Worm (Caenorhabditis elegans): ENCODE results near the gene elof-1.
A peak's percentile ranks its signal among the peaks of the same experiment; 100 is the strongest.

Gene elof-1

ce11 chrII:14350768-14351167 lies 1.2 kb downstream of the elof-1 start (continued):
- peak; percentile 6 for TF ChIP-seq unc-130 (GFP tag; optimal IDR thresholded peaks at IDR 0.05)
- 0 out of 2 replicates have a peak, but pooled peaks have one; percentile 49 for TF ChIP-seq ctbp-1 (GFP tag; IDR thresholded peaks at IDR 0.05)
- TF ChIP-seq F26F4.8 (GFP tag; conservative IDR thresholded peaks at IDR 0.05): no peak
- TF ChIP-seq D1046.2 (GFP tag; IDR thresholded peaks at IDR 0.05): no peak
- no peak for TF ChIP-seq lin-15B (tag; optimal IDR thresholded peaks at IDR 0.05)
- peak in 1 of 2 experiments; percentile 78 for TF ChIP-seq unc-62 (GFP tag; optimal IDR thresholded peaks at IDR 0.05 in 1 of 2)
- no peak for TF ChIP-seq unc-62 (tag; optimal IDR thresholded peaks at IDR 0.05)
- no peak for TF ChIP-seq nhr-77 (tag; optimal IDR thresholded peaks at IDR 0.05)
- peak; percentile 19 for TF ChIP-seq ama-1 (optimal IDR thresholded peaks at IDR 0.05)
- peak; percentile 13 for TF ChIP-seq mep-1 (tag; optimal IDR thresholded peaks at IDR 0.05)
- no peak for TF ChIP-seq hlh-11 (tag; optimal IDR thresholded peaks at IDR 0.05)
- peak; percentile 60; the same call in 1 of the 2 replicates for TF ChIP-seq egl-43 (GFP tag; IDR thresholded peaks at IDR 0.05)
- no peak for TF ChIP-seq ces-1 (GFP tag; optimal IDR thresholded peaks at IDR 0.05)
- peak; percentile 40; the same call in 1 of the 2 replicates for TF ChIP-seq Y48G9A.11 (GFP tag; IDR thresholded peaks at IDR 0.05)
- TF ChIP-seq lin-29 (GFP tag; IDR thresholded peaks at IDR 0.05): no peak
- peak; percentile 27 for TF ChIP-seq aha-1 (tag)
- TF ChIP-seq F37D6.2 (tag; optimal IDR thresholded peaks at IDR 0.05): no peak
- peak; percentile 1 for TF ChIP-seq nhr-102 (tag; optimal IDR thresholded peaks at IDR 0.05)
- TF ChIP-seq nhr-41 (GFP tag; IDR thresholded peaks at IDR 0.05): 0 out of 2 replicates have a peak, but pooled peaks have one; percentile 34
- peak; percentile 42; the same call in 1 of the 2 replicates for TF ChIP-seq pha-4 (GFP tag; IDR thresholded peaks at IDR 0.05)
- TF ChIP-seq pha-4 (tag; optimal IDR thresholded peaks at IDR 0.05): no peak
- no peak for TF ChIP-seq Y75B8A.6 (GFP tag; IDR thresholded peaks at IDR 0.05)
- TF ChIP-seq ceh-82 (tag; optimal IDR thresholded peaks at IDR 0.05): no peak
- TF ChIP-seq mes-2 (tag; optimal IDR thresholded peaks at IDR 0.05; ENCODE audit: poor library complexity, severe bottlenecking): no peak
- TF ChIP-seq lin-38 (GFP tag; IDR thresholded peaks at IDR 0.05): peak; percentile 63

ce11 chrII:14351352-14351751 lies 1.8 kb downstream of the elof-1 start:
- TF ChIP-seq aha-1 (tag) (peak; percentile 94), dmd-8 (GFP tag; IDR thresholded peaks at IDR 0.05) (0 out of 2 replicates have a peak, but pooled peaks have one; percentile 7), set-16 (GFP tag; IDR thresholded peaks at IDR 0.05) (peak; percentile 36; the same call in 1 of the 2 replicates), mdt-29 (GFP tag; IDR thresholded peaks at IDR 0.05) (no peak)

ce11 chrII:14357936-14358416 lies 8.4 kb downstream of the elof-1 start, which contains the start of the genes agl-1 and pfs-2:
agl-1 (minus strand) TSS chrII:14358113.
pfs-2 (plus strand) TSS chrII:14358366.
- TF ChIP-seq daf-19 (GFP tag; conservative IDR thresholded peaks at IDR 0.05) (no peak), nhr-28 (tag; optimal IDR thresholded peaks at IDR 0.05) (peak; percentile 44), saeg-2 (GFP tag; IDR thresholded peaks at IDR 0.05) (no peak), hmg-1.1 (GFP tag; IDR thresholded peaks at IDR 0.05) (no peak), sdz-12 (GFP tag; optimal IDR thresholded peaks at IDR 0.05) (no peak), lsy-2 (tag; optimal IDR thresholded peaks at IDR 0.05) (peak; percentile 27 to 93), F44E2.7 (GFP tag; IDR thresholded peaks at IDR 0.05) (no peak), daf-16 (GFP tag; optimal IDR thresholded peaks at IDR 0.05) (no peak), daf-16 (tag; optimal IDR thresholded peaks at IDR 0.05) (peak; percentile 16), F10B5.3 (tag; optimal IDR thresholded peaks at IDR 0.05) (no peak), ceh-20 (GFP tag; IDR thresholded peaks at IDR 0.05) (0 out of 2 replicates have a peak, but pooled peaks have one; percentile 30), dmd-6 (GFP tag; IDR thresholded peaks at IDR 0.05) (0 out of 2 replicates have a peak, but pooled peaks have one; percentile 15), ceh-32 (tag; optimal IDR thresholded peaks at IDR 0.05; ENCODE audit: poor library complexity) (no peak), unc-39 (tag; optimal IDR thresholded peaks at IDR 0.05) (no peak), zfp-3 (GFP tag; conservative IDR thresholded peaks at IDR 0.05) (no peak; the same call in 1 of the 2 replicates), gei-8 (GFP tag; optimal IDR thresholded peaks at IDR 0.05) (no peak), mdt-29 (GFP tag; IDR thresholded peaks at IDR 0.05) (no peak), aly-2 (tag; optimal IDR thresholded peaks at IDR 0.05) (no peak), F26F4.8 (GFP tag; conservative IDR thresholded peaks at IDR 0.05) (no peak), hif-1 (tag; optimal IDR thresholded peaks at IDR 0.05) (peak in 1 of 2 experiments; percentile 96), nhr-42 (GFP tag; IDR thresholded peaks at IDR 0.05) (no peak; the same call in 1 of the 2 replicates), dmd-8 (GFP tag; IDR thresholded peaks at IDR 0.05) (no peak), mes-2 (tag; optimal IDR thresholded peaks at IDR 0.05; ENCODE audit: poor library complexity, severe bottlenecking) (peak; percentile 78), tra-1 (GFP tag; IDR thresholded peaks at IDR 0.05) (no peak), dpl-1 (GFP tag; optimal IDR thresholded peaks at IDR 0.05) (peak; percentile 93), nhr-102 (tag; optimal IDR thresholded peaks at IDR 0.05) (peak; percentile 16)

Data from whole organism, L4 larva.